Fruit fly (Drosophila melanogaster) whole organism, prepupa: Measurements from ENCODE around the gene GlyRS.

Source experiments
- Blimp-1 ChIP-seq: fragments of 200-800 bp; sonication (Bioruptor generic); optimal IDR thresholded peaks from 3 replicates; lab custom pipeline; 2017; ENCODE audit warnings: missing biosample characterization, missing genetic modification characterization, mild to moderate bottlenecking, moderate library complexity, missing genetic modification reagents
- CG10631 ChIP-seq: fragments of 200-800 bp; sonication (Bioruptor generic); optimal IDR thresholded peaks from 2 replicates; lab custom pipeline; 2016; ENCODE audit warnings: missing biosample characterization, missing genetic modification characterization
- CG11294 ChIP-seq: fragments of 200-800 bp; sonication (Bioruptor generic); IDR thresholded peaks from 2 replicates; pipeline ENCODE4 v1.3.6; 2022; ENCODE audit warnings: missing biosample characterization, missing genetic modification characterization
- CG11762 ChIP-seq: fragments of 200-800 bp; sonication (Bioruptor generic); optimal IDR thresholded peaks from 3 replicates; lab custom pipeline; 2016; ENCODE audit warnings: missing biosample characterization, missing genetic modification characterization; ENCODE audit not compliant: insufficient read depth
- CG11902 ChIP-seq: fragments of 200-800 bp; sonication (Bioruptor generic); optimal IDR thresholded peaks from 3 replicates; lab custom pipeline; 2016; ENCODE audit warnings: missing biosample characterization, missing genetic modification characterization
- CG15336 ChIP-seq: fragments of 200-800 bp; sonication (Bioruptor generic); IDR thresholded peaks from 2 replicates; pipeline ENCODE4 v1.3.6; 2022; ENCODE audit warnings: missing biosample characterization, missing genetic modification characterization
- CG1621 ChIP-seq: fragments of 200-800 bp; sonication (Bioruptor generic); optimal IDR thresholded peaks from 3 replicates; lab custom pipeline; 2018; ENCODE audit warnings: missing biosample characterization, mild to moderate bottlenecking, missing genetic modification characterization
- CG16779 ChIP-seq: fragments of 200-800 bp; sonication (Bioruptor generic); optimal IDR thresholded peaks from 3 replicates; lab custom pipeline; 2017; ENCODE audit warnings: missing biosample characterization, mild to moderate bottlenecking, missing genetic modification characterization
- CG34406 ChIP-seq: fragments of 200-800 bp; sonication (Bioruptor generic); optimal IDR thresholded peaks from 3 replicates; lab custom pipeline; 2016; ENCODE audit warnings: missing biosample characterization, missing genetic modification characterization
- CG3919 ChIP-seq: fragments of 200-800 bp; sonication (Bioruptor generic); optimal IDR thresholded peaks from 3 replicates; lab custom pipeline; 2016; ENCODE audit warnings: missing biosample characterization, missing genetic modification characterization
- CG6163 ChIP-seq: fragments of 200-800 bp; sonication (Bioruptor generic); IDR thresholded peaks from 3 replicates; pipeline ENCODE4 v1.3.6; 2022; ENCODE audit warnings: missing biosample characterization, missing genetic modification characterization
- CG6808 ChIP-seq: fragments of 200-800 bp; sonication (Bioruptor generic); optimal IDR thresholded peaks from 3 replicates; lab custom pipeline; 2017; ENCODE audit warnings: missing biosample characterization, missing genetic modification characterization, mild to moderate bottlenecking, moderate library complexity, missing genetic modification reagents
- CG6854 ChIP-seq: fragments of 200-800 bp; sonication (Bioruptor generic); optimal IDR thresholded peaks from 2 replicates; lab custom pipeline; 2017; ENCODE audit warnings: missing biosample characterization, mild to moderate bottlenecking, missing genetic modification characterization
- CG7368 ChIP-seq: fragments of 200-800 bp; sonication (Bioruptor generic); optimal IDR thresholded peaks from 3 replicates; lab custom pipeline; 2016; ENCODE audit warnings: missing biosample characterization, missing genetic modification characterization
- CG8119 ChIP-seq: fragments of 200-800 bp; sonication (Bioruptor generic); IDR thresholded peaks from 3 replicates; pipeline ENCODE4 v1.3.6; 2022; ENCODE audit warnings: missing biosample characterization, missing genetic modification characterization
- CG8319 ChIP-seq: fragments of 200-800 bp; sonication (Bioruptor generic); optimal IDR thresholded peaks from 3 replicates; lab custom pipeline; 2016; ENCODE audit warnings: missing biosample characterization, missing genetic modification characterization
- CG8632 ChIP-seq: fragments of 200-800 bp; sonication (Bioruptor generic); optimal IDR thresholded peaks from 3 replicates; lab custom pipeline; 2016; ENCODE audit warnings: missing biosample characterization, missing genetic modification characterization
- Eip78C ChIP-seq: fragments of 200-800 bp; sonication (Bioruptor generic); peaks from one replicate; lab custom pipeline; 2016; ENCODE audit warnings: missing biosample characterization, missing genetic modification characterization
- Gug ChIP-seq: fragments of 200-800 bp; sonication (Bioruptor generic); IDR thresholded peaks from 2 replicates; pipeline ENCODE4 v1.3.6; 2022; ENCODE audit warnings: missing biosample characterization, missing genetic modification characterization
- Hr39 ChIP-seq: fragments of 200-800 bp; sonication (Bioruptor generic); optimal IDR thresholded peaks from 2 replicates; lab custom pipeline; 2016; ENCODE audit warnings: missing biosample characterization, missing genetic modification characterization
- Hr4 ChIP-seq: fragments of 200-800 bp; sonication (Bioruptor generic); optimal IDR thresholded peaks from 3 replicates; lab custom pipeline; 2016; ENCODE audit warnings: missing biosample characterization, missing genetic modification characterization
- Met ChIP-seq: fragments of 200-800 bp; sonication (Bioruptor generic); optimal IDR thresholded peaks from 3 replicates; lab custom pipeline; 2016; ENCODE audit warnings: missing biosample characterization, missing genetic modification characterization
- achi ChIP-seq: fragments of 200-800 bp; sonication (Bioruptor generic); optimal IDR thresholded peaks from 3 replicates; lab custom pipeline; 2016; ENCODE audit warnings: missing biosample characterization, missing genetic modification characterization
- acj6 ChIP-seq: fragments of 200-800 bp; sonication (Bioruptor generic); optimal IDR thresholded peaks from 3 replicates; lab custom pipeline; 2016; ENCODE audit warnings: missing biosample characterization, missing genetic modification characterization
- cyc ChIP-seq: fragments of 200-800 bp; sonication (Bioruptor generic); optimal IDR thresholded peaks from 3 replicates; lab custom pipeline; 2016; ENCODE audit warnings: missing biosample characterization, missing genetic modification characterization
- esn ChIP-seq: fragments of 200-800 bp; sonication (Bioruptor generic); optimal IDR thresholded peaks from 2 replicates; lab custom pipeline; 2016; ENCODE audit warnings: missing biosample characterization, mild to moderate bottlenecking, missing genetic modification characterization, moderate library complexity
- fd85E ChIP-seq: fragments of 200-800 bp; sonication (Bioruptor generic); optimal IDR thresholded peaks from 3 replicates; lab custom pipeline; 2016; ENCODE audit warnings: missing biosample characterization, missing genetic modification characterization
- net ChIP-seq: fragments of 200-800 bp; sonication (Bioruptor generic); optimal IDR thresholded peaks from 3 replicates; lab custom pipeline; 2016; ENCODE audit warnings: missing biosample characterization, missing genetic modification characterization
- pdm3 ChIP-seq: fragments of 200-800 bp; sonication (Bioruptor generic); optimal IDR thresholded peaks from 3 replicates; lab custom pipeline; 2016; ENCODE audit warnings: missing biosample characterization, missing genetic modification characterization
- ss ChIP-seq, 2 experiments: fragments of 200-800 bp; sonication (Bioruptor generic); optimal IDR thresholded peaks; 2 replicates in 1 of 2; 3 replicates in 1 of 2; lab custom pipeline; 2017 to 2018; ENCODE audit warnings: mild to moderate bottlenecking in 2 of 2, missing biosample characterization in 2 of 2, missing genetic modification characterization in 2 of 2, moderate library complexity in 1 of 2
- svp ChIP-seq: fragments of 200-800 bp; sonication (Bioruptor generic); peaks from one replicate; lab custom pipeline; 2016; ENCODE audit warnings: missing biosample characterization, missing genetic modification characterization
- vri ChIP-seq: fragments of 200-800 bp; sonication (Bioruptor generic); optimal IDR thresholded peaks from 3 replicates; lab custom pipeline; 2016; ENCODE audit warnings: missing biosample characterization, mild to moderate bottlenecking, missing genetic modification characterization

Gene GlyRS

DNA sequence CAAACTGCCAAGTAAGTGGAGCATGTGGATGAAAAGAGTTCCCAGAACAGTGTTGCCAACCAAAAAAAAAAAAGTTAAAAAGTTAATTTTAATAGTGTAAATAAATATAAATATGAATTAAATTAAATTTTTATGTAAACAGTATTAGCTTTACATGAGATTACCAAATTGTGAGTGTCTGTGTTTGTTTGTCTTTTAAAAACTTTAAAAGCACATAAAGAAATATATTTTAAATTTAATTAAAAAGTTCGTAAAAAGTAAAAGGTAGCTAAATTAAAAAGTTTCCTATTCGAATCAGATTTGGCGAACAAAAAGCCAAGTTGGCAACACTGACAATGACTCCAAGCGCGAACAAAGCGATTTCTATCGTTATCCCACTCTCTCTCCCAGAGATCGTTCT, 14.0 kb downstream of the GlyRS start (continued):
- TF ChIP-seq Eip78C (GFP tag; lab: Kevin White, UChicago) (peak; percentile 82), CG11902 (GFP tag; lab: Kevin White, UChicago) (no peak), CG11762 (GFP tag; lab: Kevin White, UChicago) (no peak), Blimp-1 (GFP tag; lab: Kevin White, UChicago) (no peak), CG34406 (GFP tag; lab: Kevin White, UChicago) (no peak), fd85E (GFP tag; lab: Kevin White, UChicago) (no peak), CG8119 (peak; percentile 66; the same call in 2 of the 3 replicates), CG6163 (GFP tag; lab: Robert Waterston, UW) (peak; percentile 17; the same call in 2 of the 3 replicates), net (no peak), svp (GFP tag; lab: Kevin White, UChicago) (no peak), CG7368 (GFP tag; lab: Kevin White, UChicago) (no peak), acj6 (GFP tag; lab: Kevin White, UChicago) (peak; percentile 50), esn (GFP tag; lab: Kevin White, UChicago) (peak; percentile 39), cyc (no peak), Hr39 (GFP tag; lab: Kevin White, UChicago) (no peak), Met (GFP tag; lab: Kevin White, UChicago) (peak; percentile 5), CG8319 (GFP tag; lab: Kevin White, UChicago) (no peak), ss (GFP tag; optimal IDR thresholded peaks at IDR 0.05; lab: Kevin White, UChicago) (no peak)

DNA sequence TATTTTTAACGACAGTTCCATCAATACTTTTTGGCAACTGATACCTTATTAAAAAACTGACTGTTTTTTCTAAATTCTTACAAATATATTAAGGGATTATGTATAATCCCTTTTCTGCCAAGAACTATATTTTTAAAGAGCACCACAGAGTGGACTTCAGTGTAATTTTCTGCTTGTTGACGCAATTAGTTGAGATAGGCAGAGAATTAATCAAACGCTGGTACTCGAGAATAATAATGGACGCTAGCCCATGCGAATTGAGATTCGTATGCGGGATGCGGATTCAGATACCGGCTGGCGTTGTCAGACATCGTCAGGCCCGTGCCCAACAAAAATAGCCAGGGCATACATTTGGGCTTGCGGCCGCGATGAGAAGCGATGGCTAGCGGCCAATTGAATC, 18.3 kb downstream of the GlyRS start, which contains the start of gene CG13458:
CG13458 (plus strand) TSS at position 301 of the 400 bp plus-strand sequence.
- TF ChIP-seq CG15336 (GFP tag; lab: Robert Waterston, UW) (0 out of 2 replicates have a peak, but pooled peaks have one; percentile 7), Blimp-1 (GFP tag; lab: Kevin White, UChicago) (no peak), Eip78C (GFP tag; lab: Kevin White, UChicago) (peak; percentile 68)

DNA sequence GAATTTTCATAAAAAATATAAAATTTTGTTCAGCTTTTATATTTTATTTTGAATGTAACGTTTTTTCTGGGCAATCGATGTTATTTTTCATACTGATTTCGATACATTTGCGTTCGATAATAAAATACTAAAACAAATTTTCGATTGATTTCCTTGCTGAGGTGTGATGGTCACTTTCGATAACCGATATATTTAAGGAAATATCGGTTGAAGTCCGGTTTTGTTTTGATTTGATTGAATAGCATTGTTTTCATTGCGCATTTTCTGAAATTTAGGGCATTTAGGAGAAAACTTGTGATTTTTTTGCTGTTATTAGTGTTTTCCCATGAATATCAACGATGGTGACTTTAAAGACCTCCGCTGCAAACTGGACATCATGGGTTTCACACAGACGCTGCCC, 21.6 kb downstream of the GlyRS start, which contains the start of gene Cep135:
Cep135 (plus strand) TSS at position 202 of the 400 bp plus-strand sequence.
- TF ChIP-seq esn (GFP tag; lab: Kevin White, UChicago), result peak; percentile 10
- no peak for TF ChIP-seq ss (GFP tag; optimal IDR thresholded peaks at IDR 0.05; lab: Kevin White, UChicago)
- no peak for TF ChIP-seq achi (GFP tag; lab: Kevin White, UChicago)
- no peak for TF ChIP-seq Hr4 (GFP tag; lab: Kevin White, UChicago)
- no peak for TF ChIP-seq CG1621
- TF ChIP-seq Eip78C (GFP tag; lab: Kevin White, UChicago), result peak; percentile 30
- TF ChIP-seq CG6854 (GFP tag; lab: Kevin White, UChicago), result no peak
- TF ChIP-seq Met (GFP tag; lab: Kevin White, UChicago), result no peak

DNA sequence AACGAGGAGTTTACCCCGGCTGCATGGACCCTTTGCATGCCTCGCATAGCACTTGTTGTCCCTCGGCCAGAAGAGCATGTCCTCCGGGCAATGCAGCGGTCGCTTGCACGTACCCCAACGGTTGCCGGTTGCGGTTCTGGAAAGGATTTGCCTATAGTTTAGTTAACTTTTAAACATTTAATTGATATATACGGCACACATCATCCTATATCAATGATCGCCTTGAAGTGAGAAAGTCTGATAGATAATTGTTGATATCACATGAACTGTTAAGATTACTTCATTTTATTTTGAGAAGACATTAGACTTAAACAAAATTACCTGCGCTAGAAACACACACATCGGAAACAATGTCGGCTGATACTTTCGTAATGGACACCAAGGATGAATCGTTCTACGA, 26.3 kb downstream of the GlyRS start, which contains the start of gene CG32847:
CG32847 (plus strand) TSS at position 301 of the 400 bp plus-strand sequence.
- TF ChIP-seq CG6808 (GFP tag; lab: Kevin White, UChicago), result no peak
- no peak for TF ChIP-seq fd85E (GFP tag; lab: Kevin White, UChicago)
- no peak for TF ChIP-seq CG8632 (GFP tag; lab: Kevin White, UChicago)
- no peak for TF ChIP-seq CG11294 (GFP tag; lab: Robert Waterston, UW)
- no peak for TF ChIP-seq CG6163 (GFP tag; lab: Robert Waterston, UW)
- TF ChIP-seq CG11762 (GFP tag; lab: Kevin White, UChicago), result no peak
- TF ChIP-seq vri, result no peak
- TF ChIP-seq pdm3 (GFP tag; lab: Kevin White, UChicago), result no peak
- TF ChIP-seq Met (GFP tag; lab: Kevin White, UChicago), result no peak
- TF ChIP-seq CG3919 (GFP tag; lab: Kevin White, UChicago), result no peak
- TF ChIP-seq CG16779 (tag; lab: Kevin White, UChicago), result no peak
- no peak for TF ChIP-seq CG10631 (GFP tag; lab: Kevin White, UChicago)
- no peak for TF ChIP-seq CG34406 (GFP tag; lab: Kevin White, UChicago)

DNA sequence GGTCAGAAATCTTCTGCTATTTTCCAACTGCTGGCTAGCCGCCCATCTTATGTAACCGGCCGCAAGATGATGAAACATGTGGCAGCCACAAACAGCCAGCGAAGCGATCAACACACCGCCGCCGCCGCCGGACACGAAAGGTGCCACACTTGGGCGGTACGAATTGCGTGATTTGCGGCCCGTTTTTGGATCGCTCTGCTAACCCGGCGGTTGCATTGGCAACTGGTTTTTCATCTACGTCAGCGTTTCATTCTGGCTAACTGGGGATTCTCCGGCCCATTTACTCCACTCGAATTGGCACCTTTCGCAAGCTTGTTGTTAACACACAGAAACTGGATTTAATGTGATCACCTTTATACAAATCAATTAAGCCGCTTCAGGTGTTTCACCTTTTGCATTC, 28.8 kb downstream of the GlyRS start:
- TF ChIP-seq CG1621, result peak; percentile 25
- peak; percentile 72 for TF ChIP-seq Eip78C (GFP tag; lab: Kevin White, UChicago)
- peak in 1 of 2 experiments; percentile 69 for TF ChIP-seq ss (GFP tag; optimal IDR thresholded peaks at IDR 0.05; lab: Kevin White, UChicago)
- TF ChIP-seq Gug (GFP tag; lab: Robert Waterston, UW), result no peak
